Fruit fly (Drosophila melanogaster): Measurements from ENCODE around the gene Vml.

Gene Vml

dm6 chrX:2303771-2304513, 28.3 kb downstream of the Vml start:
- TF ChIP-seq GATAd (GFP tag; optimal IDR thresholded peaks at IDR 0.05) (no peak), woc (GFP tag; optimal IDR thresholded peaks at IDR 0.05) (peak; percentile 96), sage (GFP tag; optimal IDR thresholded peaks at IDR 0.05) (peak; percentile 47), CG32264 (GFP tag; optimal IDR thresholded peaks at IDR 0.05) (peak; percentile 71), pan (optimal IDR thresholded peaks at IDR 0.05) (no peak), Mio (GFP tag; optimal IDR thresholded peaks at IDR 0.05) (no peak), Dif (GFP tag; optimal IDR thresholded peaks at IDR 0.05; ENCODE audit: partially characterized antibody) (peak; percentile 62), sv (GFP tag; optimal IDR thresholded peaks at IDR 0.05) (peak; percentile 86), foxo (GFP tag; optimal IDR thresholded peaks at IDR 0.05) (peak; percentile 79 to 84), Vsx2 (GFP tag; optimal IDR thresholded peaks at IDR 0.05; ENCODE audit: partially characterized antibody) (no peak), Sp1 (GFP tag; optimal IDR thresholded peaks at IDR 0.05) (peak; percentile 88), jim (GFP tag; optimal IDR thresholded peaks at IDR 0.05) (no peak), Hnf4 (GFP tag; optimal IDR thresholded peaks at IDR 0.05) (peak; percentile 76), rgr (GFP tag; optimal IDR thresholded peaks at IDR 0.05) (peak; percentile 88), Dfd (GFP tag; optimal IDR thresholded peaks at IDR 0.05) (no peak), OdsH (GFP tag; optimal IDR thresholded peaks at IDR 0.05) (peak; percentile 83), Hr78 (GFP tag; optimal IDR thresholded peaks at IDR 0.05) (no peak), Jra (GFP tag; optimal IDR thresholded peaks at IDR 0.05) (peak; percentile 80), usp (GFP tag; optimal IDR thresholded peaks at IDR 0.05) (no peak), dmrt93B (GFP tag; optimal IDR thresholded peaks at IDR 0.05) (peak; percentile 68), br (GFP tag; optimal IDR thresholded peaks at IDR 0.05) (peak; percentile 90), ey (GFP tag; optimal IDR thresholded peaks at IDR 0.05) (peak; percentile 90), h (GFP tag; optimal IDR thresholded peaks at IDR 0.05) (peak; percentile 94), CG9705 (GFP tag; optimal IDR thresholded peaks at IDR 0.05) (peak; percentile 65), lola (GFP tag; optimal IDR thresholded peaks at IDR 0.05) (no peak), fru (GFP tag; optimal IDR thresholded peaks at IDR 0.05) (peak; percentile 92), CrebA (GFP tag; optimal IDR thresholded peaks at IDR 0.05; ENCODE audit: borderline replicate concordance) (no peak), Myc (optimal IDR thresholded peaks at IDR 0.05) (no peak), psq (GFP tag; optimal IDR thresholded peaks at IDR 0.05) (peak; percentile 88), Hr83 (GFP tag; optimal IDR thresholded peaks at IDR 0.05; ENCODE audit: poor library complexity, severe bottlenecking) (no peak), Rel (GFP tag; optimal IDR thresholded peaks at IDR 0.05) (no peak), Rel (tag; optimal IDR thresholded peaks at IDR 0.05) (peak; percentile 52), Abd-B (GFP tag; optimal IDR thresholded peaks at IDR 0.05) (no peak), HLH106 (tag; optimal IDR thresholded peaks at IDR 0.05) (peak; percentile 83), brk (GFP tag; optimal IDR thresholded peaks at IDR 0.05) (peak; percentile 14), dsf (GFP tag; optimal IDR thresholded peaks at IDR 0.05; ENCODE audit: borderline replicate concordance) (no peak), dl (GFP tag; optimal IDR thresholded peaks at IDR 0.05; ENCODE audit: insufficient read depth in 1 of 2, partially characterized antibody in 2 of 2) (peak; percentile 29 to 65), tai (GFP tag; optimal IDR thresholded peaks at IDR 0.05) (peak; percentile 41), N (GFP tag; optimal IDR thresholded peaks at IDR 0.05) (no peak)

DNA sequence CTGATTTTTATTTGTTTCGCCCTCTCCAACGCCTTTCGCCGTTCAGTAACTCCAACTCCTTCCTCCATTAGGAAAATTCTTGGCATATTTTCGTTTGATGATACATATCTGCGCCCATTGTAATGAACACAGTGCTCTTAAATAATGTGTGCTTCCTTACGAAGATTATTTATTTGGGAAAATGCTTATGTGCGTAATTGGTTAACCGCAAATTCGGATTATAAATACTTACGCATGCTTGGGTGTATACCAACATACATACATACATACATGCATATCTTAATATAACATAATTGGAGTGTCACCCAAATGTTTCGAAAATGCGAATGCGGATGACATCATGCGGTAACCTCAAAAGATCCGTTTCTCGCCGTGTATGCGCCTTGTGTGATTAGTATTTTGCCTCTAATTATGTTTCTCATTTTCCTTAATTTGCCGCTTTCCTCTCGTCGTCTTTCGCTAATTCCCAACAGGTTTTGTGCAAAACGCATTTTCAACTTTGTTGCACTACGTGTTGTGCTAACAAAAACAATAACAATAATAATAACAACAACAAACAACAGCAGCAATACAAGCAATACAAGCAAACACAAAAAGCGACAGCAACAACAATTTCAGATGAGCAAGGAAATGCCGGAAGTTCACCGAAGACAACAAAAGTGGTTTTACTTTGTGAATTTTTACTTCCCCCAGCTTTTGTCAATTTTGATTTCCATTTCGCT, 29.1 kb downstream of the Vml start:
- TF ChIP-seq Rel (GFP tag; optimal IDR thresholded peaks at IDR 0.05) (no peak), Rel (tag; optimal IDR thresholded peaks at IDR 0.05) (no peak), rgr (GFP tag; optimal IDR thresholded peaks at IDR 0.05) (no peak), Abd-B (GFP tag; optimal IDR thresholded peaks at IDR 0.05) (no peak), Mio (GFP tag; optimal IDR thresholded peaks at IDR 0.05) (no peak), foxo (GFP tag; optimal IDR thresholded peaks at IDR 0.05) (no peak), Jra (GFP tag; optimal IDR thresholded peaks at IDR 0.05) (no peak), fru (GFP tag; optimal IDR thresholded peaks at IDR 0.05) (no peak), Hr78 (GFP tag; optimal IDR thresholded peaks at IDR 0.05) (no peak), Vsx2 (GFP tag; optimal IDR thresholded peaks at IDR 0.05; ENCODE audit: partially characterized antibody) (no peak), psq (GFP tag; optimal IDR thresholded peaks at IDR 0.05) (no peak), dmrt93B (GFP tag; optimal IDR thresholded peaks at IDR 0.05) (no peak), woc (GFP tag; optimal IDR thresholded peaks at IDR 0.05) (no peak), tai (GFP tag; optimal IDR thresholded peaks at IDR 0.05) (no peak), OdsH (GFP tag; optimal IDR thresholded peaks at IDR 0.05) (no peak), CG32264 (GFP tag; optimal IDR thresholded peaks at IDR 0.05) (no peak), sv (GFP tag; optimal IDR thresholded peaks at IDR 0.05) (no peak)
